Worm (Caenorhabditis elegans): ENCODE results near the gene vdac-1.

Gene vdac-1

DNA sequence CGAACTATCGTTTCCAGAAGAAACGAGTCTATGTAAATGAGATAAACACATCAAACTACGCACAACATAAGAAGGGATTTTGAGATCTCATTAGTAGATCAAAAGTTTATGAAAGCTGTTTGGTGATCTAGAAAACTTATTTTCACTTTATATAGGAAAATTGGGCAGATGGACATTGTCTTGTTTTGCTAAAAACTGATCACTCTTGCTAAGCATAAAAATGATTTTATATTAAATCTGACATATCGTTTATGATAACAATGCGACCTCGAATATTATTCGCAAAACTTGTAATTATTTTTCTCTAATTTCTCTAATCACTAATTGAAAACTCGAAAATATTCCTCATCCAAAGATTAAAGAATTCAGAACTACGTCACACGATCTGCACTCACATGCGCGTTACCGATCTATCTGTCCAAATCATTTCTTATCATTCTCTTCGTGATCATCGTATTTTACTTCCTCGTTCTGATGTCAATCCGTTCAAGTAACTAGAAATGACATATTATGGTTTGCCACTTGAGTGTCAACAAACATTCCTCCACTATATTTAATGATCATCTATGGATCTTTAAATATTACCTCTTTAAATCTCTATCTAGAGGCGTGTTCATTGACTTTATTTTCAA lies 37.8 kb downstream of the vdac-1 start, which contains the start of gene F55G1.7:
Gene F55G1.7 (minus strand): TSS at position 51 of the 632 bp plus-strand sequence.
- TF ChIP-seq mls-2 (tag; optimal IDR thresholded peaks at IDR 0.05) (no peak), ceh-83 (GFP tag; optimal IDR thresholded peaks at IDR 0.05) (no peak), elt-1 (tag; optimal IDR thresholded peaks at IDR 0.05; ENCODE audit: borderline replicate concordance, insufficient read depth) (no peak), unc-62 (GFP tag; optimal IDR thresholded peaks at IDR 0.05) (no peak), pha-4 (tag; optimal IDR thresholded peaks at IDR 0.05) (no peak)

- TF ChIP-seq ceh-43 (GFP tag; optimal IDR thresholded peaks at IDR 0.05) (no peak), nhr-237 (tag; optimal IDR thresholded peaks at IDR 0.05) (no peak), pha-4 (tag; optimal IDR thresholded peaks at IDR 0.05) (no peak), tbx-8 (GFP tag; optimal IDR thresholded peaks at IDR 0.05) (no peak), sem-2 (GFP tag; optimal IDR thresholded peaks at IDR 0.05) (no peak), ces-1 (GFP tag; optimal IDR thresholded peaks at IDR 0.05) (no peak), elt-1 (tag; optimal IDR thresholded peaks at IDR 0.05; ENCODE audit: borderline replicate concordance, insufficient read depth) (no peak), lin-13 (tag; optimal IDR thresholded peaks at IDR 0.05) (no peak), ham-2 (GFP tag; optimal IDR thresholded peaks at IDR 0.05) (no peak), ceh-83 (GFP tag; optimal IDR thresholded peaks at IDR 0.05) (no peak), bed-3 (GFP tag; optimal IDR thresholded peaks at IDR 0.05) (no peak), unc-120 (tag; optimal IDR thresholded peaks at IDR 0.05; ENCODE audit: poor library complexity, severe bottlenecking) (no peak)
Measured at ce11 chrIV:7468638-7469037, 39.1 kb downstream of the vdac-1 start.

DNA sequence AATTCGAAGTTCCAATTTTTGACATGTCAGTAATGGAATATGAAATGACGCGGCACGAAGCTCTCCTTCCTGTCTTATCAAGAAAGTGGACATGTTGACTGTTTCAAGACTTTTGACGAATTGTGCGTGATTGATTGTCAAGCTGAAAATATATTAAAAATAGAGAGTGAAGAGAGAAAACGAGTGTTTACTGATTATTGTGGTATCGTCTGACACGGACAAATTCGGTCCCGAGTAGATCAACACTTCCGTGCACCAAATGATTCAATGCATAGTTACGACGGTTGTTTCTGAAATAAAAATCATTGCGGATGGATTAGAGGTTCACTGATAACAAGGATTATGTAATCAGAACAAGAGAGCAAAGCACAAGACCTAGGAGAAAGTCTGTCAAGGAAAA lies 40.5 kb downstream of the vdac-1 start:
- no peak for TF ChIP-seq sptf-1 (tag; optimal IDR thresholded peaks at IDR 0.05)
- TF ChIP-seq mab-5 (tag; optimal IDR thresholded peaks at IDR 0.05): no peak
- no peak for TF ChIP-seq ceh-43 (GFP tag; optimal IDR thresholded peaks at IDR 0.05)
- no peak for TF ChIP-seq nhr-28 (tag; optimal IDR thresholded peaks at IDR 0.05)
- TF ChIP-seq pha-4 (tag; optimal IDR thresholded peaks at IDR 0.05): no peak
- TF ChIP-seq unc-39 (tag; optimal IDR thresholded peaks at IDR 0.05): no peak
- TF ChIP-seq nhr-76 (tag; optimal IDR thresholded peaks at IDR 0.05): no peak
- no peak for TF ChIP-seq sem-2 (GFP tag; optimal IDR thresholded peaks at IDR 0.05)
- no peak for TF ChIP-seq mls-2 (tag; optimal IDR thresholded peaks at IDR 0.05)
- no peak for TF ChIP-seq ham-2 (GFP tag; optimal IDR thresholded peaks at IDR 0.05)
- no peak for TF ChIP-seq elt-3 (tag; optimal IDR thresholded peaks at IDR 0.05)
- no peak for TF ChIP-seq tbx-8 (GFP tag; optimal IDR thresholded peaks at IDR 0.05)
- TF ChIP-seq bed-3 (GFP tag; optimal IDR thresholded peaks at IDR 0.05): no peak
- TF ChIP-seq M03D4.4 (tag; optimal IDR thresholded peaks at IDR 0.05): no peak
- no peak for TF ChIP-seq ztf-11 (tag; optimal IDR thresholded peaks at IDR 0.05)
- no peak for TF ChIP-seq zip-8 (tag; optimal IDR thresholded peaks at IDR 0.05)
- TF ChIP-seq ceh-39 (tag; optimal IDR thresholded peaks at IDR 0.05): no peak
- no peak for TF ChIP-seq lsy-2 (tag; optimal IDR thresholded peaks at IDR 0.05)
- no peak for TF ChIP-seq snpc-4 (tag; optimal IDR thresholded peaks at IDR 0.05)
- no peak for TF ChIP-seq unc-62 (GFP tag; optimal IDR thresholded peaks at IDR 0.05)

DNA sequence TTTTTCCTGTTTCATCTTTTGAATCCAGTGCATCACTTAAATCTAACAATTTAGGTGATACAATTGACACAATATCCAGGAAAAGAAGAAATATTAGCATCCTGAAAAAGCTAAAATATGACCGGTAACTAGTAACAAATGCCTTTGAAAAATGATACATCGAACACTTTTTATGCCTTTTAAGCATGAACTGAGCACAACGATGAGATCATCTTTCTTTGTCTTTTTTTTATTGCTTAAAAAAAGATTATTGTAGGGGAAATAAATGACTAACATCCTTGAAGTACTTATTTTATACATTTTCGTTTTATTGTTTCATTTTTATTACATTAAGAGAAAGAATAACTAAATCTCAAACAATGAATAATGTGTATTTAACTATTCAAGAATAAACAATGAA lies 41.8 kb downstream of the vdac-1 start, which contains the start of gene F13B6.3:
Gene F13B6.3 (minus strand): TSS at position 101 of the 400 bp plus-strand sequence.
- TF ChIP-seq elt-3 (tag; optimal IDR thresholded peaks at IDR 0.05) (no peak), unc-39 (tag; optimal IDR thresholded peaks at IDR 0.05) (no peak), sptf-1 (tag; optimal IDR thresholded peaks at IDR 0.05) (no peak), lsy-2 (tag; optimal IDR thresholded peaks at IDR 0.05) (no peak), nhr-2 (tag; optimal IDR thresholded peaks at IDR 0.05) (no peak), nhr-237 (tag; optimal IDR thresholded peaks at IDR 0.05) (no peak), mab-5 (tag; optimal IDR thresholded peaks at IDR 0.05) (no peak), tbx-8 (GFP tag; optimal IDR thresholded peaks at IDR 0.05) (no peak), nhr-28 (tag; optimal IDR thresholded peaks at IDR 0.05) (no peak), ceh-83 (GFP tag; optimal IDR thresholded peaks at IDR 0.05) (no peak), mls-2 (tag; optimal IDR thresholded peaks at IDR 0.05) (no peak), blmp-1 (tag; optimal IDR thresholded peaks at IDR 0.05) (no peak), snpc-4 (tag; optimal IDR thresholded peaks at IDR 0.05) (no peak), pha-4 (tag; optimal IDR thresholded peaks at IDR 0.05) (no peak), nhr-12 (tag; optimal IDR thresholded peaks at IDR 0.05) (no peak)

ce11 chrIV:7460225-7460624 lies 47.5 kb downstream of the vdac-1 start, which contains the start of gene F13B6.2:
Gene F13B6.2, minus strand, starts transcription at chrIV:7460325.
- TF ChIP-seq cnd-1 (tag; optimal IDR thresholded peaks at IDR 0.05) (no peak), mep-1 (tag; optimal IDR thresholded peaks at IDR 0.05) (no peak), tbx-8 (GFP tag; optimal IDR thresholded peaks at IDR 0.05) (no peak), nhr-237 (tag; optimal IDR thresholded peaks at IDR 0.05) (no peak), hlh-1 (tag; optimal IDR thresholded peaks at IDR 0.05) (no peak), lsy-2 (tag; optimal IDR thresholded peaks at IDR 0.05) (no peak), flh-1 (GFP tag; optimal IDR thresholded peaks at IDR 0.05) (no peak), M03D4.4 (tag; optimal IDR thresholded peaks at IDR 0.05) (no peak), elt-1 (tag; optimal IDR thresholded peaks at IDR 0.05; ENCODE audit: borderline replicate concordance, insufficient read depth) (no peak), nhr-2 (tag; optimal IDR thresholded peaks at IDR 0.05) (no peak), drap-1 (GFP tag; optimal IDR thresholded peaks at IDR 0.05) (no peak), snpc-4 (tag; optimal IDR thresholded peaks at IDR 0.05) (no peak), bed-3 (GFP tag; optimal IDR thresholded peaks at IDR 0.05) (no peak), ceh-83 (GFP tag; optimal IDR thresholded peaks at IDR 0.05) (no peak)

Data from whole organism, mixed stage, embryonic.